Fruit fly (Drosophila melanogaster) whole organism, embryonic: ENCODE results near the gene CG11178.
A peak's percentile ranks its signal among the peaks of the same experiment; 100 is the strongest.

ENCODE experiments used
- Awh ChIP-seq: fragments of 200-800 bp; sonication (Bioruptor generic); IDR thresholded peaks from 2 replicates; pipeline ENCODE4, ENCODE4 v1.3.6; 2022; ENCODE audit warnings: missing biosample characterization, missing genetic modification characterization
- CG10462 ChIP-seq: fragments of 200-800 bp; sonication (Bioruptor generic); optimal IDR thresholded peaks from 2 replicates; lab custom pipeline; 2016; ENCODE audit warnings: missing biosample characterization, missing genetic modification characterization
- CG11504 ChIP-seq: fragments of 200-800 bp; sonication (Bioruptor generic); optimal IDR thresholded peaks from 3 replicates; lab custom pipeline; 2019; ENCODE audit warnings: missing biosample characterization, mild to moderate bottlenecking, missing genetic modification characterization, moderate library complexity
- CG12219 ChIP-seq: fragments of 200-800 bp; sonication (Bioruptor generic); optimal IDR thresholded peaks from 3 replicates; lab custom pipeline; 2018; ENCODE audit warnings: missing biosample characterization, mild to moderate bottlenecking, missing genetic modification characterization
- CG12942 ChIP-seq: fragments of 200-800 bp; sonication (Bioruptor generic); optimal IDR thresholded peaks from 3 replicates; lab custom pipeline; 2016; ENCODE audit warnings: missing biosample characterization, missing genetic modification characterization
- CG15011 ChIP-seq: fragments of 200-800 bp; sonication (Bioruptor generic); optimal IDR thresholded peaks from 3 replicates; lab custom pipeline; 2018; ENCODE audit warnings: missing biosample characterization, mild to moderate bottlenecking, missing genetic modification characterization
- CG15514 ChIP-seq: fragments of 200-800 bp; sonication (Bioruptor generic); optimal IDR thresholded peaks from 3 replicates; lab custom pipeline; 2017; ENCODE audit warnings: missing biosample characterization, missing genetic modification characterization, mild to moderate bottlenecking, moderate library complexity, missing genetic modification reagents
- CG1602 ChIP-seq: fragments of 200-800 bp; sonication (Bioruptor generic); optimal IDR thresholded peaks from 3 replicates; lab custom pipeline; 2016; ENCODE audit warnings: missing biosample characterization, missing genetic modification characterization
- CG16779 ChIP-seq: fragments of 200-800 bp; sonication (Bioruptor generic); IDR thresholded peaks from 2 replicates; pipeline ENCODE4 v1.3.6; 2022; ENCODE audit warnings: missing biosample characterization, missing genetic modification characterization
- CG16813 ChIP-seq: fragments of 200-800 bp; sonication (Bioruptor generic); IDR thresholded peaks from 3 replicates; pipeline ENCODE4 v1.3.6; 2022; ENCODE audit warnings: missing biosample characterization, missing genetic modification characterization; ENCODE audit not compliant: partially characterized antibody
- CG17385 ChIP-seq: fragments of 200-800 bp; sonication (Bioruptor generic); optimal IDR thresholded peaks from 3 replicates; lab custom pipeline; 2018; ENCODE audit warnings: missing biosample characterization, mild to moderate bottlenecking, missing genetic modification characterization
- CG2116 ChIP-seq: fragments of 200-800 bp; sonication (Bioruptor generic); optimal IDR thresholded peaks from 3 replicates; lab custom pipeline; 2018; ENCODE audit warnings: missing biosample characterization, mild to moderate bottlenecking, missing genetic modification characterization
- CG2875 ChIP-seq: fragments of 200-800 bp; sonication (Bioruptor generic); optimal IDR thresholded peaks from 2 replicates; lab custom pipeline; 2017; ENCODE audit warnings: missing biosample characterization, mild to moderate bottlenecking, missing genetic modification characterization, missing genetic modification reagents
- CG30020 ChIP-seq: fragments of 200-800 bp; optimal IDR thresholded peaks from 2 replicates; lab custom pipeline; 2019; ENCODE audit warnings: missing biosample characterization, mild to moderate bottlenecking, missing genetic modification characterization, moderate library complexity
- CG31365 ChIP-seq: fragments of 200-800 bp; sonication (Bioruptor generic); optimal IDR thresholded peaks from 2 replicates; lab custom pipeline; 2018; ENCODE audit warnings: missing biosample characterization, mild to moderate bottlenecking, missing genetic modification characterization
- CG32767 ChIP-seq: fragments of 200-800 bp; sonication (Bioruptor generic); IDR thresholded peaks from 2 replicates; pipeline ENCODE4 v1.3.6; 2022; ENCODE audit warnings: missing biosample characterization, missing genetic modification characterization
- CG33557 ChIP-seq: fragments of 200-800 bp; sonication (Bioruptor generic); optimal IDR thresholded peaks from 2 replicates; lab custom pipeline; 2019; ENCODE audit warnings: missing biosample characterization, mild to moderate bottlenecking, missing genetic modification characterization, moderate library complexity
- CG3726 ChIP-seq: fragments of 200-800 bp; sonication (Bioruptor generic); IDR thresholded peaks from 3 replicates; pipeline ENCODE4, ENCODE4 v1.3.6; 2022; ENCODE audit warnings: missing biosample characterization, missing genetic modification characterization
- CG3995 ChIP-seq: fragments of 200-800 bp; sonication (Bioruptor generic); optimal IDR thresholded peaks from 3 replicates; lab custom pipeline; 2016; ENCODE audit warnings: missing biosample characterization, missing genetic modification characterization
- CG6791 ChIP-seq: fragments of 200-800 bp; sonication (Bioruptor generic); IDR thresholded peaks from 3 replicates; pipeline ENCODE4 v1.3.6; 2022; ENCODE audit warnings: missing biosample characterization, missing genetic modification characterization; ENCODE audit not compliant: partially characterized antibody
- CG7963 ChIP-seq: fragments of 200-800 bp; sonication (Bioruptor generic); IDR thresholded peaks from 3 replicates; pipeline ENCODE4 v1.3.6; 2022; ENCODE audit warnings: missing biosample characterization, missing genetic modification characterization; ENCODE audit not compliant: partially characterized antibody
- CG8290 ChIP-seq, 3 experiments: fragments of 200-800 bp; sonication (Bioruptor generic); optimal IDR thresholded peaks; 2 replicates each; lab custom pipeline; 2016 to 2019; ENCODE audit warnings: missing biosample characterization in 3 of 3, missing genetic modification characterization in 3 of 3, mild to moderate bottlenecking in 2 of 3, moderate library complexity in 1 of 3
- D ChIP-seq, 2 experiments: fragments of 200-800 bp in 1 of 2; fragments of >200 bp in 1 of 2; sonication (Bioruptor generic) in 1 of 2; optimal IDR thresholded peaks; 2 replicates in 1 of 2; 3 replicates in 1 of 2; lab custom pipeline; 2017; ENCODE audit warnings: mild to moderate bottlenecking in 1 of 2, missing biosample characterization in 1 of 2, missing genetic modification characterization in 1 of 2, missing genetic modification reagents in 1 of 2
- Dek ChIP-seq: fragments of 200-800 bp; sonication (Bioruptor generic); optimal IDR thresholded peaks from 3 replicates; lab custom pipeline; 2019; ENCODE audit warnings: missing biosample characterization, mild to moderate bottlenecking, missing genetic modification characterization, moderate library complexity
- Dll ChIP-seq: fragments of 200-800 bp; sonication (Bioruptor generic); IDR thresholded peaks from 4 replicates; pipeline ENCODE4 v1.3.6; 2022; ENCODE audit warnings: missing biosample characterization, missing genetic modification characterization; ENCODE audit not compliant: partially characterized antibody
- Dref ChIP-seq: fragments of 200-800 bp; sonication (Bioruptor generic); IDR thresholded peaks from 2 replicates; pipeline ENCODE4 v1.3.6; 2022; ENCODE audit warnings: missing biosample characterization, missing genetic modification characterization
- HmgD ChIP-seq: fragments of 200-800 bp; sonication (Bioruptor generic); optimal IDR thresholded peaks from 3 replicates; lab custom pipeline; 2016; ENCODE audit warnings: missing biosample characterization, missing genetic modification characterization
- Lim3 ChIP-seq: fragments of 200-800 bp; sonication (Bioruptor generic); IDR thresholded peaks from 2 replicates; pipeline ENCODE4 v1.3.6; 2022; ENCODE audit warnings: missing biosample characterization, missing genetic modification characterization
- Ravus ChIP-seq: fragments of 200-800 bp; sonication (Bioruptor generic); IDR thresholded peaks from 2 replicates; pipeline ENCODE4 v1.3.6; 2022; ENCODE audit warnings: missing biosample characterization, missing genetic modification characterization
- Scr ChIP-seq: fragments of 200-800 bp; sonication (Bioruptor generic); IDR thresholded peaks from 2 replicates; pipeline ENCODE4 v1.3.6; 2022; ENCODE audit warnings: missing biosample characterization, missing genetic modification characterization; ENCODE audit not compliant: partially characterized antibody
- Usf ChIP-seq: fragments of 200-800 bp; sonication (Bioruptor generic); optimal IDR thresholded peaks from 2 replicates; lab custom pipeline; 2017; ENCODE audit warnings: missing genotype, missing biosample characterization, missing genetic modification characterization
- YL-1 ChIP-seq: fragments of 200-800 bp; sonication (Bioruptor generic); optimal IDR thresholded peaks from 3 replicates; lab custom pipeline; 2017; ENCODE audit warnings: missing biosample characterization, mild to moderate bottlenecking, missing genetic modification characterization
- bab2 ChIP-seq: fragments of 200-800 bp; sonication (Bioruptor generic); optimal IDR thresholded peaks from 2 replicates; lab custom pipeline; 2016; ENCODE audit warnings: missing biosample characterization, missing genetic modification characterization
- corto ChIP-seq: fragments of 200-800 bp; sonication (Bioruptor generic); optimal IDR thresholded peaks from 2 replicates; lab custom pipeline; 2016; ENCODE audit warnings: missing biosample characterization, mild to moderate bottlenecking, missing genetic modification characterization, moderate library complexity
- ems ChIP-seq: fragments of 200-800 bp; sonication (Bioruptor generic); optimal IDR thresholded peaks from 3 replicates; lab custom pipeline; 2016; ENCODE audit warnings: missing biosample characterization, missing genetic modification characterization
- en ChIP-seq: fragments of 200-800 bp; sonication (Bioruptor generic); optimal IDR thresholded peaks from 2 replicates; lab custom pipeline; 2016; ENCODE audit warnings: missing biosample characterization, missing genetic modification characterization
- gcm2 ChIP-seq: fragments of 200-800 bp; sonication (Bioruptor generic); optimal IDR thresholded peaks from 2 replicates; lab custom pipeline; 2016; ENCODE audit warnings: missing biosample characterization, missing genetic modification characterization
- klu ChIP-seq: fragments of 200-800 bp; sonication (Bioruptor generic); IDR thresholded peaks from 2 replicates; pipeline ENCODE4 v1.3.6; 2022; ENCODE audit warnings: missing biosample characterization, missing genetic modification characterization
- kni ChIP-seq: fragments of 200-800 bp; sonication (Bioruptor generic); optimal IDR thresholded peaks from 3 replicates; lab custom pipeline; 2017; ENCODE audit warnings: mild to moderate bottlenecking, missing biosample characterization, missing genetic modification reagents, missing genetic modification characterization
- lbe ChIP-seq: fragments of 200-800 bp; sonication (Bioruptor generic); optimal IDR thresholded peaks from 2 replicates; lab custom pipeline; 2016; ENCODE audit warnings: missing biosample characterization, mild to moderate bottlenecking, missing genetic modification characterization
- lmd ChIP-seq: fragments of 200-800 bp; sonication (Bioruptor generic); IDR thresholded peaks from 2 replicates; pipeline ENCODE4 v1.3.6; 2022; ENCODE audit warnings: missing biosample characterization, missing genetic modification characterization
- maf-S ChIP-seq: fragments of 200-800 bp; sonication (Bioruptor generic); optimal IDR thresholded peaks from 2 replicates; lab custom pipeline; 2016; ENCODE audit warnings: missing biosample characterization, missing genetic modification characterization
- mam ChIP-seq: fragments of 200-800 bp; sonication (Bioruptor generic); optimal IDR thresholded peaks from 3 replicates; lab custom pipeline; 2016; ENCODE audit warnings: missing biosample characterization, missing genetic modification characterization
- nau ChIP-seq: fragments of 200-800 bp; sonication (Bioruptor generic); optimal IDR thresholded peaks from 3 replicates; lab custom pipeline; 2017; ENCODE audit warnings: missing biosample characterization, mild to moderate bottlenecking, missing genetic modification characterization, missing genetic modification reagents
- nmo ChIP-seq: fragments of 200-800 bp; sonication (Bioruptor generic); optimal IDR thresholded peaks from 2 replicates; lab custom pipeline; 2018; ENCODE audit warnings: missing biosample characterization, mild to moderate bottlenecking, missing genetic modification characterization, moderate library complexity
- pnt ChIP-seq: fragments of 200-800 bp; sonication (Bioruptor generic); optimal IDR thresholded peaks from 3 replicates; lab custom pipeline; 2016; ENCODE audit warnings: missing biosample characterization, missing genetic modification characterization
- psq ChIP-seq: fragments of 200-800 bp; sonication (Bioruptor generic); optimal IDR thresholded peaks from 2 replicates; lab custom pipeline; 2017; ENCODE audit warnings: missing biosample characterization, missing genetic modification characterization
- rib ChIP-seq: fragments of 200-800 bp; sonication (Bioruptor generic); IDR thresholded peaks from 2 replicates; pipeline ENCODE4 v1.3.6; 2022; ENCODE audit warnings: missing biosample characterization, missing genetic modification characterization
- tna ChIP-seq: fragments of 200-800 bp; sonication (Bioruptor generic); IDR thresholded peaks from 2 replicates; pipeline ENCODE4 v1.3.6; 2022; ENCODE audit warnings: missing biosample characterization, missing genetic modification characterization; ENCODE audit not compliant: partially characterized antibody
- z ChIP-seq: fragments of 200-800 bp; sonication (Bioruptor generic); IDR thresholded peaks from 3 replicates; pipeline ENCODE4 v1.3.6; 2022; ENCODE audit warnings: missing biosample characterization, missing genetic modification characterization

CG11178 gene

DNA sequence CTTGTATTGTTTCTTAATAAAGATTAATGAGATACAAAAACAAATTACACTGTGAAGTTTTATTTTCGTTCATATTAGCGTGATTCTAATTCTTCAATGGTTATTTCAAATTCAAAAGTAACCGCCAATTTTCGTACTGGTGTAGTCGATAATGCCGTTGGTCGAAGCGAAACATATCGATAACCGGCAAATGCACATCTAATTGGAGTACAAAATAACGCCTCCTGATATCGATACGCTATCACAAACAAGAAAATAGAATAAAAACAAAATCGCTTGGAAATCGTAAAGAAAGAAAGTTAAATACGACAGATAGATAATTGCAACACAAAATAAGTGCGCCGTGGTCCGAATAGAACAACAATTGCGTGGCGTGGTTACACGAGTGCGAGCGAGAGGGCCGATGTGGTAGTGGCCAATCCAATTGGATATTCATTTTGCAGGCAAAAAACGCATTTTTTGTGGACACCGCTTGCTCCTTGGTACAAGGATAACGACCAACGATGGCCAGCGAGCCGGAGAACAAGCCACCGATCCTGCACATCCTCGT, 536 bp downstream of the CG11178 start (continued):
- TF ChIP-seq CG1602 (GFP tag; lab: Kevin White, UChicago) (no peak), Dek (tag; lab: Kevin White, UChicago) (no peak), CG7963 (peak; percentile 57; the same call in 2 of the 3 replicates), en (GFP tag; lab: Kevin White, UChicago) (no peak), CG16779 (no peak), pnt (GFP tag; lab: Kevin White, UChicago) (no peak), Awh (GFP tag; lab: Robert Waterston, UW) (no peak), CG15011 (GFP tag; lab: Kevin White, UChicago) (no peak), nmo (GFP tag; lab: Kevin White, UChicago) (no peak), Dref (GFP tag; lab: Robert Waterston, UW) (peak; percentile 79), Ravus (GFP tag; lab: Robert Waterston, UW) (no peak), CG30020 (tag; lab: Kevin White, UChicago) (no peak), CG2116 (GFP tag; lab: Kevin White, UChicago) (peak; percentile 97), ems (GFP tag; lab: Kevin White, UChicago) (no peak), CG16813 (GFP tag; lab: Robert Waterston, UW) (peak; percentile 60), lbe (no peak), psq (GFP tag; lab: Kevin White, UChicago) (no peak), CG3995 (GFP tag; lab: Kevin White, UChicago) (peak; percentile 87), Lim3 (GFP tag; lab: Robert Waterston, UW) (no peak), CG2875 (GFP tag; lab: Kevin White, UChicago) (no peak), gcm2 (GFP tag; lab: Kevin White, UChicago) (no peak), HmgD (no peak), lmd (no peak), CG17385 (no peak), kni (no peak), z (GFP tag; lab: Robert Waterston, UW) (no peak), CG8290 (GFP tag; optimal IDR thresholded peaks at IDR 0.05; lab: Kevin White, UChicago) (no peak), CG8290 (tag; optimal IDR thresholded peaks at IDR 0.05; lab: Kevin White, UChicago) (no peak), CG10462 (GFP tag; lab: Kevin White, UChicago) (no peak), CG6791 (GFP tag; lab: Robert Waterston, UW) (peak; percentile 64), klu (GFP tag; lab: Robert Waterston, UW) (no peak), Usf (no peak), CG12942 (GFP tag; lab: Kevin White, UChicago) (no peak), CG33557 (GFP tag; lab: Kevin White, UChicago) (no peak), Dll (GFP tag; lab: Robert Waterston, UW) (peak; percentile 78), CG32767 (GFP tag; lab: Robert Waterston, UW) (no peak), YL-1 (peak; percentile 25), corto (GFP tag; lab: Kevin White, UChicago) (no peak), tna (GFP tag; lab: Robert Waterston, UW) (peak; percentile 63), CG11504 (tag; lab: Kevin White, UChicago) (no peak), CG12219 (no peak), rib (GFP tag; lab: Robert Waterston, UW) (no peak), CG31365 (tag; lab: Kevin White, UChicago) (no peak), Scr (GFP tag; lab: Robert Waterston, UW) (peak; percentile 78), nau (GFP tag; lab: Kevin White, UChicago) (no peak), mam (GFP tag; lab: Kevin White, UChicago) (no peak), CG3726 (no peak), bab2 (no peak), D (optimal IDR thresholded peaks at IDR 0.05; lab: Kevin White, UChicago) (no peak), D (GFP tag; optimal IDR thresholded peaks at IDR 0.05; lab: Kevin White, UChicago) (no peak), maf-S (GFP tag; lab: Kevin White, UChicago) (no peak), CG15514 (peak; percentile 67)
